Fruit fly (Drosophila melanogaster): Measurements from ENCODE around the gene Ada.
A peak's percentile ranks its signal among the peaks of the same experiment; 100 is the strongest.

Gene Ada

dm6 chr3R:9051937-9052680 is 12.9 kb upstream of the Ada start, which contains the start of gene Kdm2 (continued):
- TF ChIP-seq Xbp1 (GFP tag; optimal IDR thresholded peaks at IDR 0.05): no peak
- peak; percentile 19 for TF ChIP-seq CG6813 (GFP tag; optimal IDR thresholded peaks at IDR 0.05)
- TF ChIP-seq Hey (tag; optimal IDR thresholded peaks at IDR 0.05): no peak
- no peak for TF ChIP-seq bcd (GFP tag; optimal IDR thresholded peaks at IDR 0.05)
- no peak for TF ChIP-seq Opbp (GFP tag; IDR thresholded peaks at IDR 0.05; ENCODE audit: partially characterized antibody)
- no peak for TF ChIP-seq unc-4 (GFP tag; IDR thresholded peaks at IDR 0.05; ENCODE audit: partially characterized antibody)
- no peak for TF ChIP-seq CG31388 (GFP tag; optimal IDR thresholded peaks at IDR 0.05)
- peak; percentile 55 for TF ChIP-seq CG7987 (GFP tag; optimal IDR thresholded peaks at IDR 0.05)
- TF ChIP-seq CG11504 (tag; optimal IDR thresholded peaks at IDR 0.05): peak; percentile 42
- TF ChIP-seq CG13624 (GFP tag; optimal IDR thresholded peaks at IDR 0.05): no peak
- TF ChIP-seq amos (GFP tag; IDR thresholded peaks at IDR 0.05; ENCODE audit: partially characterized antibody): no peak

DNA sequence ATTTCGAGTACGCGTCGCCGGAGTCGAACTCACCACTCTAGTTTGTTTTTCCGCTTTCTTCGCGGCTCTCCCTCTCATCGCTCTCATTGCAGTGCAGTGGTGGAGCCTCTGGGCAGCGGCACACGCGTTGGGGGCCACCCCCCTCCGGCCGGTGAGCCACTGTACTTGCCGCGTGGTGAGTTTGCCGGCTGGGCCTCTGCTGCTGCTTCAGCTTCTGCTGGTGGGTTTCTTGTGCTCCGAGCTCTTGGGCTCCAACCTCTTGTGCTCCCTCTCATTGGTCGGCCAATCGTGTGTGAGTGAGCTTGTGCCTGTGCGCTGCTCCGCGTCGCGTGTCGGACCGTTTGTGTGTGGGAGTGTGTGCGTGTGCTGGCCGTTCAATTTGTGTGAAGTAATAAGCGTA is 12.0 kb upstream of the Ada start:
- TF ChIP-seq bab2 (GFP tag; optimal IDR thresholded peaks at IDR 0.05) (peak; percentile 19), NfI (GFP tag; optimal IDR thresholded peaks at IDR 0.05) (peak; percentile 31), Camta (GFP tag; optimal IDR thresholded peaks at IDR 0.05) (peak; percentile 56), Taf1 (GFP tag; IDR thresholded peaks at IDR 0.05) (no peak), tin (GFP tag; optimal IDR thresholded peaks at IDR 0.05) (peak; percentile 27), nom (GFP tag; optimal IDR thresholded peaks at IDR 0.05) (peak; percentile 94), CG10209 (GFP tag; optimal IDR thresholded peaks at IDR 0.05) (peak; percentile 15), CG31441 (GFP tag; IDR thresholded peaks at IDR 0.05) (no peak), CG17568 (GFP tag; optimal IDR thresholded peaks at IDR 0.05) (no peak), CG3407 (GFP tag; optimal IDR thresholded peaks at IDR 0.05) (no peak), pfk (GFP tag; optimal IDR thresholded peaks at IDR 0.05) (peak; percentile 53), seq (GFP tag; IDR thresholded peaks at IDR 0.05) (no peak), gce (GFP tag; IDR thresholded peaks at IDR 0.05) (no peak), CG10431 (GFP tag; optimal IDR thresholded peaks at IDR 0.05) (no peak), fd96Cb (tag; optimal IDR thresholded peaks at IDR 0.05) (no peak), CG16815 (GFP tag; optimal IDR thresholded peaks at IDR 0.05) (no peak), sna (GFP tag; IDR thresholded peaks at IDR 0.05; ENCODE audit: partially characterized antibody) (no peak), CG15011 (GFP tag; optimal IDR thresholded peaks at IDR 0.05) (no peak), Dp (GFP tag; optimal IDR thresholded peaks at IDR 0.05) (no peak), CG32772 (GFP tag; IDR thresholded peaks at IDR 0.05) (no peak), gro (GFP tag; optimal IDR thresholded peaks at IDR 0.05) (peak; percentile 73), ttk (GFP tag; IDR thresholded peaks at IDR 0.05) (no peak), CG7372 (GFP tag; IDR thresholded peaks at IDR 0.05) (no peak), onecut (GFP tag; IDR thresholded peaks at IDR 0.05) (peak; percentile 64), MESR4 (GFP tag; optimal IDR thresholded peaks at IDR 0.05) (no peak), CG13287 (GFP tag; IDR thresholded peaks at IDR 0.05; ENCODE audit: partially characterized antibody) (no peak), CG10267 (tag; optimal IDR thresholded peaks at IDR 0.05) (no peak), Bgb (GFP tag; IDR thresholded peaks at IDR 0.05; ENCODE audit: partially characterized antibody) (no peak), Dbx (GFP tag; IDR thresholded peaks at IDR 0.05) (no peak), br (optimal IDR thresholded peaks at IDR 0.05) (no peak), Oaz (GFP tag; IDR thresholded peaks at IDR 0.05) (no peak), CG12104 (GFP tag; optimal IDR thresholded peaks at IDR 0.05) (no peak), p53 (GFP tag; optimal IDR thresholded peaks at IDR 0.05) (no peak), CG12219 (GFP tag; optimal IDR thresholded peaks at IDR 0.05) (peak; percentile 50), Hand (GFP tag; optimal IDR thresholded peaks at IDR 0.05) (peak; percentile 72), zen (tag; optimal IDR thresholded peaks at IDR 0.05) (no peak), pnt (GFP tag; optimal IDR thresholded peaks at IDR 0.05) (peak; percentile 57), odd (GFP tag; optimal IDR thresholded peaks at IDR 0.05) (no peak)
